Fruit fly (Drosophila melanogaster): ENCODE results near the gene Hsc70-2.
A peak's percentile ranks its signal among the peaks of the same experiment; 100 is the strongest.

Hsc70-2 gene

DNA sequence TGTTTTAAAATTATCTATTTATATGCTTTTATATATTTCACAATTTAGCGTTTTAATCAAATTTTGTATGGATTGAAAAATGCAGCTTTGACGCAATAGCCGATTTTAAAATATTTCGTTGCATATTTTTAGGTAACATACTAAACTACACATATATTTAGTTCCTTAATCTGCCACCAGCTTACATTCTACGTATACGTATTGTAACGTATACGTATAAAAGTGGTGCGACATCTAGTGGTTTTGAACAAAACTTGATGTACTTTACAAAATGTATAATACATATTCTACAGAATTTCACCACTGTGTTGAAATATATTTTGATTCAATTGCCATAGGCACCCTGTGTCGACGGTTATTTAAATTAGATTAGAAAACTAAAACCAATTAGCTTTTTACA is 33.7 kb downstream of the Hsc70-2 start (continued):
- peak; percentile 31 for TF ChIP-seq mam (GFP tag; optimal IDR thresholded peaks at IDR 0.05)
- peak; percentile 7 for TF ChIP-seq CG2116 (GFP tag; optimal IDR thresholded peaks at IDR 0.05)
- TF ChIP-seq CG8359 (GFP tag; optimal IDR thresholded peaks at IDR 0.05; ENCODE audit: borderline replicate concordance) = no peak
- TF ChIP-seq Hsf (GFP tag; optimal IDR thresholded peaks at IDR 0.05) = peak; percentile 48
- no peak for TF ChIP-seq CG30020 (tag; optimal IDR thresholded peaks at IDR 0.05)
- TF ChIP-seq CG3407 (GFP tag; optimal IDR thresholded peaks at IDR 0.05) = no peak
- TF ChIP-seq Ets97D (GFP tag; optimal IDR thresholded peaks at IDR 0.05) = peak; percentile 36
- TF ChIP-seq CG1602 (GFP tag; optimal IDR thresholded peaks at IDR 0.05) = peak; percentile 36
- TF ChIP-seq az2 (GFP tag; optimal IDR thresholded peaks at IDR 0.05) = peak; percentile 38
- TF ChIP-seq bsh (GFP tag; optimal IDR thresholded peaks at IDR 0.05) = peak in 1 of 2 experiments; percentile 20
- peak; percentile 0 for TF ChIP-seq HLH54F (GFP tag; optimal IDR thresholded peaks at IDR 0.05)
- peak; percentile 70 for TF ChIP-seq HmgZ (tag; optimal IDR thresholded peaks at IDR 0.05)
- peak; percentile 42; the same call in 1 of the 3 replicates for TF ChIP-seq H15 (GFP tag; IDR thresholded peaks at IDR 0.05)
- TF ChIP-seq sens (GFP tag) = peak; percentile 85
- peak; percentile 78 for TF ChIP-seq E2f2 (GFP tag; IDR thresholded peaks at IDR 0.05)
- TF ChIP-seq CG42726 (GFP tag; IDR thresholded peaks at IDR 0.05; ENCODE audit: partially characterized antibody) = peak; percentile 79
- TF ChIP-seq fd102C (GFP tag; optimal IDR thresholded peaks at IDR 0.05) = peak; percentile 12
- TF ChIP-seq sens-2 (GFP tag; IDR thresholded peaks at IDR 0.05) = no peak

DNA sequence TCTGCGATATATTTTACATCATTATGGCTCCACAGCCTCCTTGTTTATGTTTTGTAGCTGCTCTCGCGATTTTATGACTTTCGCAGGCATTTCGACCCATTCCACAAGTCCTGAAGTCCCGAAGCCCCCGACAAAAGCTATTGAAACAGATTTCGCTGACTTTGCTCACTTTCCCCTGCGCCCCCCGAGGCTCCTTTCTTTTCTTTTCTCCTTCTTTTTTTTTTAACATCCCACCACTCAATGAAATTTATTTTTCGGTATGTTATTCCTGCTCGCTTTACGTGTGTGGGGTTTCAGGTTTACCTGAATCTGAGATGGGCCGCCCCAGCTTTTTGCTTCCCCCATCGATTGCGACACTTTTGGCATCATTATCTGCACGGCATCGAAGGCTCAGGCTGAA is 37.8 kb downstream of the Hsc70-2 start:
- TF ChIP-seq Trl (optimal IDR thresholded peaks at IDR 0.05) (no peak), Trl (GFP tag; optimal IDR thresholded peaks at IDR 0.05) (no peak), Neu2 (GFP tag; optimal IDR thresholded peaks at IDR 0.05; ENCODE audit: borderline replicate concordance) (no peak), CG8478 (optimal IDR thresholded peaks at IDR 0.05) (no peak), CG10543 (GFP tag; optimal IDR thresholded peaks at IDR 0.05) (no peak), CG6654 (GFP tag; optimal IDR thresholded peaks at IDR 0.05) (no peak), Ravus (GFP tag; IDR thresholded peaks at IDR 0.05) (no peak), CG13894 (tag; optimal IDR thresholded peaks at IDR 0.05) (peak; percentile 82), p53 (GFP tag; optimal IDR thresholded peaks at IDR 0.05) (no peak), CG32772 (GFP tag; IDR thresholded peaks at IDR 0.05) (no peak), mam (GFP tag; optimal IDR thresholded peaks at IDR 0.05) (no peak), Hr39 (optimal IDR thresholded peaks at IDR 0.05) (peak; percentile 83), lola (GFP tag; optimal IDR thresholded peaks at IDR 0.05) (no peak), CG16779 (GFP tag; IDR thresholded peaks at IDR 0.05) (no peak), Blimp-1 (GFP tag; optimal IDR thresholded peaks at IDR 0.05) (no peak), Ets65A (GFP tag) (peak; percentile 91)

DNA sequence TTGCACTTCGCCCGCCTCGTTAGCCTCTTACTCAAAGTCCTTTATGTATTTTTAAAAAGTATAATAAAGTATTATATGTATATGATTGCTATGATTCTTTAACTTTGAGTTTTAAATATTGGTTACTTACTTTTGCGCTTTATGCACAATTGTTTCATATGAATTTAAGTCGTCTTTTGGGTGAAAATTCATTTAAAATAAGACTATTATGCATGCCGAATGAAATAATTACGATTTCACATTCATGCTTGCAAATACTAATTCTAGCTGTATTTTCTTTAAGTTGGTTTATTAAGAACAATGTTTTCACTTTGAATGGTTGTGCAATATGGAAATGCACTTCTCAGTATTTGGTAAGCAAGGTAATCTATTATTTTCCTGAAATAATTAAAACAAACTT is 41.4 kb downstream of the Hsc70-2 start, which contains the start of gene CG43063:
Gene CG43063 (plus strand): TSS at position 301 of the 400 bp plus-strand sequence.
- TF ChIP-seq MBD-R2 (GFP tag; IDR thresholded peaks at IDR 0.05) = no peak
- TF ChIP-seq ems (GFP tag; optimal IDR thresholded peaks at IDR 0.05) = no peak
- no peak for TF ChIP-seq oc (tag; optimal IDR thresholded peaks at IDR 0.05)
- TF ChIP-seq CG5245 (GFP tag; optimal IDR thresholded peaks at IDR 0.05) = no peak
- no peak for TF ChIP-seq CG34224 (GFP tag; IDR thresholded peaks at IDR 0.05; ENCODE audit: partially characterized antibody)
- no peak for TF ChIP-seq CG1024 (GFP tag; IDR thresholded peaks at IDR 0.05)
- TF ChIP-seq luna (GFP tag; optimal IDR thresholded peaks at IDR 0.05) = no peak
- TF ChIP-seq CG7839 (tag; optimal IDR thresholded peaks at IDR 0.05) = no peak
- no peak for TF ChIP-seq CG16779 (GFP tag; IDR thresholded peaks at IDR 0.05)
- no peak for TF ChIP-seq CG9215 (GFP tag; IDR thresholded peaks at IDR 0.05)
- no peak for TF ChIP-seq zfh2 (GFP tag; optimal IDR thresholded peaks at IDR 0.05)
- no peak for TF ChIP-seq Meics (GFP tag; optimal IDR thresholded peaks at IDR 0.05)
- no peak for TF ChIP-seq CG8089 (GFP tag; optimal IDR thresholded peaks at IDR 0.05)
- TF ChIP-seq dmrt99B (tag; optimal IDR thresholded peaks at IDR 0.05) = no peak
- TF ChIP-seq inv (GFP tag; IDR thresholded peaks at IDR 0.05; ENCODE audit: partially characterized antibody) = no peak
- no peak for TF ChIP-seq Drgx (GFP tag; IDR thresholded peaks at IDR 0.05)
- TF ChIP-seq dm (GFP tag; optimal IDR thresholded peaks at IDR 0.05) = no peak
- no peak for TF ChIP-seq CG9797 (GFP tag; optimal IDR thresholded peaks at IDR 0.05)
- TF ChIP-seq D (optimal IDR thresholded peaks at IDR 0.05) = no peak
- no peak for TF ChIP-seq D (GFP tag; optimal IDR thresholded peaks at IDR 0.05)
- no peak for TF ChIP-seq lilli (GFP tag; optimal IDR thresholded peaks at IDR 0.05)

Measured in whole organism, embryonic.